Worm (Caenorhabditis elegans): Measurements from ENCODE around the gene gpa-8.
A peak's percentile ranks its signal among the peaks of the same experiment; 100 is the strongest.

Gene gpa-8

DNA sequence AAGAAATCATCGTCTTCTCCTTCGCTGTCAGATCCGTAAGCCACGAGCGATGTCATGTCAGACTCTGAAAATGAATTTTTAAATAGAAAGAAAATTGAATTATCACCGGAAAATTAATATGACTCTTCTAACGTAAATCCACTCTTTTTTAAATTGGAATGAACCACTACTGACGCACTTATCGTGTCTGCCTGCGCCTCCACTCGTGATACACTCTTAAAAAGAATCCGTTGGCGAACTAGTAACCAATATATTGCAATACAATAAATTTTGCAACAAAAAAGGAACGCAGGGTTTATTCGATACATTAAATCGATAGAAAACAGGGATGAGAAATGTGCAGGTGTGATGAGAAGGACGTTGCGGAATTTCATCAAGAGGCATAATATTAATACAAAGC lies 19.1 kb upstream of the gpa-8 start, which contains the start of gene ccch-3 (continued):
- peak; percentile 77 for TF ChIP-seq dve-1 (tag; optimal IDR thresholded peaks at IDR 0.05; ENCODE audit: insufficient read depth)
- TF ChIP-seq R02D3.7 (tag; optimal IDR thresholded peaks at IDR 0.05): no peak
- no peak for TF ChIP-seq ZK337.2 (GFP tag; IDR thresholded peaks at IDR 0.05)
- no peak for TF ChIP-seq daf-12 (tag; optimal IDR thresholded peaks at IDR 0.05)
- no peak for TF ChIP-seq nhr-41 (GFP tag; IDR thresholded peaks at IDR 0.05)
- peak; percentile 77 for TF ChIP-seq lin-38 (GFP tag; IDR thresholded peaks at IDR 0.05)
- TF ChIP-seq aly-2 (tag; optimal IDR thresholded peaks at IDR 0.05): no peak
- TF ChIP-seq nhr-11 (tag; optimal IDR thresholded peaks at IDR 0.05): peak; percentile 51
- 0 out of 2 replicates have a peak, but pooled peaks have one; percentile 17 for TF ChIP-seq arid-1 (GFP tag; conservative IDR thresholded peaks at IDR 0.05)
- TF ChIP-seq mxl-2 (GFP tag; conservative IDR thresholded peaks at IDR 0.05): no peak
- TF ChIP-seq hlh-11 (tag; optimal IDR thresholded peaks at IDR 0.05): peak; percentile 50
- TF ChIP-seq F49E8.2 (tag; optimal IDR thresholded peaks at IDR 0.05; ENCODE audit: borderline replicate concordance): no peak
- TF ChIP-seq ztf-11 (tag; optimal IDR thresholded peaks at IDR 0.05): no peak
- TF ChIP-seq nhr-76 (tag; optimal IDR thresholded peaks at IDR 0.05): no peak
- TF ChIP-seq dpl-1 (GFP tag; optimal IDR thresholded peaks at IDR 0.05): peak; percentile 70
- no peak; the same call in 1 of the 2 replicates for TF ChIP-seq Y48G9A.11 (GFP tag; IDR thresholded peaks at IDR 0.05)
- no peak for TF ChIP-seq snpc-4 (tag; optimal IDR thresholded peaks at IDR 0.05)
- TF ChIP-seq nhr-48 (tag; optimal IDR thresholded peaks at IDR 0.05): no peak
- TF ChIP-seq zfp-3 (GFP tag; conservative IDR thresholded peaks at IDR 0.05): no peak
- peak in 1 of 2 experiments; percentile 7 for TF ChIP-seq mdl-1 (tag; optimal IDR thresholded peaks at IDR 0.05)
- TF ChIP-seq egl-27 (tag; optimal IDR thresholded peaks at IDR 0.05): no peak
- no peak for TF ChIP-seq T26A8.4 (GFP tag; IDR thresholded peaks at IDR 0.05)
- TF ChIP-seq ztf-7 (tag; optimal IDR thresholded peaks at IDR 0.05): no peak
- TF ChIP-seq duxl-1 (tag; optimal IDR thresholded peaks at IDR 0.05; ENCODE audit: poor library complexity): no peak
- peak; percentile 36 for TF ChIP-seq fkh-10 (GFP tag; optimal IDR thresholded peaks at IDR 0.05)
- TF ChIP-seq ZK546.5 (tag; optimal IDR thresholded peaks at IDR 0.05): no peak
- no peak for TF ChIP-seq ceh-82 (tag; optimal IDR thresholded peaks at IDR 0.05)
- TF ChIP-seq tra-1 (GFP tag; IDR thresholded peaks at IDR 0.05): no peak
- peak; percentile 87 for TF ChIP-seq mes-2 (tag; optimal IDR thresholded peaks at IDR 0.05; ENCODE audit: poor library complexity, severe bottlenecking)
- TF ChIP-seq spr-3 (GFP tag; optimal IDR thresholded peaks at IDR 0.05): no peak
- no peak for TF ChIP-seq vab-7 (GFP tag; IDR thresholded peaks at IDR 0.05)
- TF ChIP-seq T20F7.1 (GFP tag; optimal IDR thresholded peaks at IDR 0.05): peak; percentile 81
- no peak for TF ChIP-seq lin-29 (GFP tag; IDR thresholded peaks at IDR 0.05)
- no peak for TF ChIP-seq F37D6.2 (tag; optimal IDR thresholded peaks at IDR 0.05)
- no peak for TF ChIP-seq nhr-10 (tag; optimal IDR thresholded peaks at IDR 0.05)
- TF ChIP-seq unc-62 (GFP tag; optimal IDR thresholded peaks at IDR 0.05 in 1 of 2): no peak
- no peak for TF ChIP-seq unc-62 (tag; optimal IDR thresholded peaks at IDR 0.05)
- no peak for TF ChIP-seq madf-9 (GFP tag; conservative IDR thresholded peaks at IDR 0.05)
- no peak for TF ChIP-seq pqm-1 (tag; optimal IDR thresholded peaks at IDR 0.05)
- peak; percentile 63; the same call in 1 of the 2 replicates for TF ChIP-seq snpc-1.2 (GFP tag; IDR thresholded peaks at IDR 0.05)
- no peak for TF ChIP-seq F26F4.8 (GFP tag; conservative IDR thresholded peaks at IDR 0.05)
- TF ChIP-seq fos-1 (tag; optimal IDR thresholded peaks at IDR 0.05): no peak
- TF ChIP-seq F44E2.7 (GFP tag; IDR thresholded peaks at IDR 0.05): no peak
- no peak for TF ChIP-seq mdt-29 (GFP tag; IDR thresholded peaks at IDR 0.05)
- TF ChIP-seq dmd-8 (GFP tag; IDR thresholded peaks at IDR 0.05): 0 out of 2 replicates have a peak, but pooled peaks have one; percentile 42
- no peak for TF ChIP-seq daf-16 (GFP tag; optimal IDR thresholded peaks at IDR 0.05)
- TF ChIP-seq daf-16 (tag; optimal IDR thresholded peaks at IDR 0.05): peak; percentile 28
- TF ChIP-seq lin-15B (tag; optimal IDR thresholded peaks at IDR 0.05): no peak
- peak; percentile 94 for TF ChIP-seq nhr-6 (tag; optimal IDR thresholded peaks at IDR 0.05)
- peak; percentile 35 for TF ChIP-seq nhr-102 (tag; optimal IDR thresholded peaks at IDR 0.05)
- TF ChIP-seq zfp-2 (tag; optimal IDR thresholded peaks at IDR 0.05): no peak
- peak; percentile 53 for TF ChIP-seq nhr-77 (tag; optimal IDR thresholded peaks at IDR 0.05)
- TF ChIP-seq php-3 (GFP tag; IDR thresholded peaks at IDR 0.05): no peak
